Worm (Caenorhabditis elegans): ENCODE measurements around the gene ser-7.
A peak's percentile ranks its signal among the peaks of the same experiment; 100 is the strongest.

Gene ser-7

ce11 chrX:2727681-2728080 lies 54.3 kb downstream of the ser-7 start:
- peak; percentile 57 for TF ChIP-seq lin-14 (GFP tag; optimal IDR thresholded peaks at IDR 0.05)
- peak; percentile 86 for TF ChIP-seq fkh-10 (GFP tag; optimal IDR thresholded peaks at IDR 0.05)
- TF ChIP-seq lin-35 (GFP tag; optimal IDR thresholded peaks at IDR 0.05): no peak

ce11 chrX:2729857-2730256 lies 56.5 kb downstream of the ser-7 start:
- TF ChIP-seq ceh-8 (GFP tag; optimal IDR thresholded peaks at IDR 0.05) (peak; percentile 11), egl-13 (tag; optimal IDR thresholded peaks at IDR 0.05) (no peak), lin-39 (tag; optimal IDR thresholded peaks at IDR 0.05) (no peak), nhr-85 (tag) (no peak), unc-30 (tag; optimal IDR thresholded peaks at IDR 0.05) (no peak), aha-1 (tag; optimal IDR thresholded peaks at IDR 0.05) (no peak), hlh-17 (GFP tag; optimal IDR thresholded peaks at IDR 0.05; ENCODE audit: borderline replicate concordance) (no peak), tbx-2 (tag; optimal IDR thresholded peaks at IDR 0.05) (no peak), pqm-1 (tag; optimal IDR thresholded peaks at IDR 0.05) (no peak), elt-2 (tag; optimal IDR thresholded peaks at IDR 0.05) (no peak), mef-2 (tag; optimal IDR thresholded peaks at IDR 0.05) (no peak), ama-1 (optimal IDR thresholded peaks at IDR 0.05) (no peak), efl-3 (GFP tag; optimal IDR thresholded peaks at IDR 0.05) (no peak), nhr-84 (tag; optimal IDR thresholded peaks at IDR 0.05) (no peak), nhr-71 (tag; optimal IDR thresholded peaks at IDR 0.05) (peak; percentile 21), lin-35 (GFP tag; optimal IDR thresholded peaks at IDR 0.05) (no peak), dsc-1 (tag; optimal IDR thresholded peaks at IDR 0.05) (no peak), ces-1 (GFP tag; optimal IDR thresholded peaks at IDR 0.05) (peak; percentile 66), lin-14 (GFP tag; optimal IDR thresholded peaks at IDR 0.05) (peak; percentile 68), fkh-10 (GFP tag; optimal IDR thresholded peaks at IDR 0.05) (peak; percentile 63), C34B4.2 (tag; optimal IDR thresholded peaks at IDR 0.05) (no peak), vab-15 (tag; optimal IDR thresholded peaks at IDR 0.05) (no peak), nhr-77 (tag; optimal IDR thresholded peaks at IDR 0.05) (no peak), unc-62 (GFP tag; optimal IDR thresholded peaks at IDR 0.05) (no peak), ceh-90 (tag; optimal IDR thresholded peaks at IDR 0.05) (no peak)

- TF ChIP-seq hpl-2 (GFP tag; optimal IDR thresholded peaks at IDR 0.05) (no peak), ces-1 (GFP tag; optimal IDR thresholded peaks at IDR 0.05) (no peak), ceh-8 (GFP tag; optimal IDR thresholded peaks at IDR 0.05) (peak; percentile 90), dsc-1 (tag; optimal IDR thresholded peaks at IDR 0.05) (peak; percentile 22), lin-14 (GFP tag; optimal IDR thresholded peaks at IDR 0.05) (peak; percentile 49), vab-15 (tag; optimal IDR thresholded peaks at IDR 0.05) (peak; percentile 6)
These were observed 58.0 kb downstream of the ser-7 start for ce11 chrX:2731416-2731815.

All from whole organism, L1 larva.